Fruit fly (Drosophila melanogaster) whole organism, wandering third instar larva: ENCODE data around the gene Fatp1.
A peak's percentile ranks its signal among the peaks of the same experiment; 100 is the strongest.

Experiments
- Dfd ChIP-seq: fragments of >200 bp; optimal IDR thresholded peaks from 2 replicates; lab custom pipeline; 2017; ENCODE audit warnings: missing biosample characterization, missing genetic modification characterization
- sv ChIP-seq: fragments of 200-800 bp; sonication (Bioruptor generic); optimal IDR thresholded peaks from 3 replicates; lab custom pipeline; 2016; ENCODE audit warnings: missing biosample characterization, missing genetic modification characterization

The Fatp1 gene

DNA sequence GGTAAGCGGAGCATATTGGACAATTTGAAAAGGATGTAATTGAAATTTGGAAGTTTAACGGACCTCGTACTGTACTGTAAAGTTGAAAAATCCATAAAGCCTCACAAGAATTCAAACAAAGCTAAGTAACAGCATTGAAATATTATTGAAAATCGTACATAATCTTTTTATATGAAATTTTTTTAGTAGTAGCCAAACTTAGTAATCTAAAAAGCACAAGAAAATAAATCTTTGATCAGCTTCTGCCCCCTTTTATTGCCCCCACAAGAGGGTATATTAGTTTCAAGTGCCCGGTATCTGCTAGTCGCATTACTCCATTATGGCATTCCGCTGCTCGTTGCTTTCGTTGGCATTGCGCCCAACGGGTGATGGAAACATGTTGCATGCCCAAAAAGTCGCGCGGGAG is 50.1 kb downstream of the Fatp1 start:
- TF ChIP-seq Dfd (GFP tag; lab: Kevin White, UChicago) (no peak), sv (GFP tag; lab: Kevin White, UChicago) (peak; percentile 2)
